Fruit fly (Drosophila melanogaster) whole organism, wandering third instar larva: Measurements from ENCODE around the gene CG14053.

Source experiments
- Abd-B ChIP-seq: fragments of >200 bp; optimal IDR thresholded peaks from 2 replicates; lab custom pipeline; 2017; ENCODE audit warnings: missing biosample characterization, missing genetic modification characterization
- CG9705 ChIP-seq: fragments of 200-800 bp; sonication (Bioruptor generic); optimal IDR thresholded peaks from 2 replicates; lab custom pipeline; 2018; ENCODE audit warnings: missing biosample characterization, mild to moderate bottlenecking, missing genetic modification characterization
- Dfd ChIP-seq: fragments of >200 bp; optimal IDR thresholded peaks from 2 replicates; lab custom pipeline; 2017; ENCODE audit warnings: missing biosample characterization, missing genetic modification characterization
- Myc ChIP-seq: fragments of >200 bp; optimal IDR thresholded peaks from 2 replicates; lab custom pipeline; 2017
- N ChIP-seq: fragments of >200 bp; optimal IDR thresholded peaks from 2 replicates; lab custom pipeline; 2018; ENCODE audit warnings: missing biosample characterization, missing external identifiers, missing genetic modification characterization
- Sp1 ChIP-seq: fragments of 200-800 bp; sonication (Bioruptor generic); optimal IDR thresholded peaks from 3 replicates; lab custom pipeline; 2019; ENCODE audit warnings: missing biosample characterization, mild to moderate bottlenecking, missing genetic modification characterization, moderate library complexity
- Vsx2 ChIP-seq: fragments of 200-300, 225-300 bp; sonication (Bioruptor generic); optimal IDR thresholded peaks from 2 replicates; lab custom pipeline; 2018; ENCODE audit warnings: missing biosample characterization, missing genetic modification characterization; ENCODE audit not compliant: partially characterized antibody
- br ChIP-seq: fragments of 200-800 bp; sonication (Bioruptor generic); optimal IDR thresholded peaks from 2 replicates; lab custom pipeline; 2016; ENCODE audit warnings: missing biosample characterization, missing genetic modification characterization
- brk ChIP-seq: fragments of 200-800 bp; sonication (Bioruptor generic); optimal IDR thresholded peaks from 2 replicates; lab custom pipeline; 2016; ENCODE audit warnings: missing biosample characterization, mild to moderate bottlenecking, missing genetic modification characterization
- fru ChIP-seq: fragments of 200-800 bp; sonication (Bioruptor generic); optimal IDR thresholded peaks from 3 replicates; lab custom pipeline; 2016; ENCODE audit warnings: missing biosample characterization, mild to moderate bottlenecking, missing genetic modification characterization
- h ChIP-seq: fragments of 200-800 bp; sonication (Bioruptor generic); optimal IDR thresholded peaks from 3 replicates; lab custom pipeline; 2016; ENCODE audit warnings: missing biosample characterization, mild to moderate bottlenecking, missing genetic modification characterization
- lola ChIP-seq: fragments of >200 bp; optimal IDR thresholded peaks from 2 replicates; lab custom pipeline; 2017; ENCODE audit warnings: missing biosample characterization, missing genetic modification characterization
- pan ChIP-seq: fragments of >200 bp; optimal IDR thresholded peaks from 2 replicates; lab custom pipeline; 2017
- usp ChIP-seq: fragments of >200 bp; optimal IDR thresholded peaks from 2 replicates; lab custom pipeline; 2017; ENCODE audit warnings: missing biosample characterization, missing genetic modification characterization

- no peak for TF ChIP-seq h (GFP tag; lab: Kevin White, UChicago)
- no peak for TF ChIP-seq brk (GFP tag; lab: Kevin White, UChicago)
- no peak for TF ChIP-seq fru (GFP tag; lab: Kevin White, UChicago)
- TF ChIP-seq CG9705: no peak
- TF ChIP-seq pan (lab: Kevin White, UChicago): no peak
- TF ChIP-seq usp (GFP tag; lab: Kevin White, UChicago): no peak
- TF ChIP-seq br (GFP tag; lab: Kevin White, UChicago): no peak
- TF ChIP-seq Sp1 (GFP tag; lab: Kevin White, UChicago): no peak
- TF ChIP-seq Myc (lab: Kevin White, UChicago): no peak
- TF ChIP-seq Abd-B (GFP tag; lab: Kevin White, UChicago): no peak
- no peak for TF ChIP-seq Vsx2 (GFP tag; lab: Kevin White, UChicago)
- no peak for TF ChIP-seq N (GFP tag; lab: Kevin White, UChicago)
- TF ChIP-seq lola (GFP tag; lab: Kevin White, UChicago): no peak
- no peak for TF ChIP-seq Dfd
Observed at dm6 chrX:2213759-2214406, 20.2 kb upstream of the CG14053 start, which contains the start of gene SmydA-8.
